Fruit fly (Drosophila melanogaster) whole organism, pupa: Measurements from ENCODE around the gene Sbp2.

ENCODE experiments used
- CG9948 ChIP-seq: fragments of 200-800 bp; sonication (Bioruptor generic); optimal IDR thresholded peaks from 2 replicates; lab custom pipeline; 2018; ENCODE audit warnings: missing biosample characterization, mild to moderate bottlenecking, missing genetic modification characterization, moderate library complexity
- EcR ChIP-seq: fragments of 200-800 bp; sonication (Bioruptor generic); optimal IDR thresholded peaks from 3 replicates; lab custom pipeline; 2019; ENCODE audit warnings: missing biosample characterization, missing genetic modification characterization, mild to moderate bottlenecking, moderate library complexity, missing genetic modification reagents
- Pif1A ChIP-seq: fragments of 200-800 bp; sonication (Bioruptor generic); optimal IDR thresholded peaks from 3 replicates; lab custom pipeline; 2016; ENCODE audit warnings: missing biosample characterization, missing genetic modification characterization

- TF ChIP-seq CG9948 (tag; lab: Kevin White, UChicago) (peak; percentile 64), Pif1A (GFP tag; lab: Kevin White, UChicago) (no peak), EcR (GFP tag; lab: Kevin White, UChicago) (peak; percentile 85)
Observed at dm6 chr3L:8346100-8346980, 42.4 kb downstream of the Sbp2 start, which contains the start of the genes CG7182 and GAPcenA.
